Worm (Caenorhabditis elegans): ENCODE measurements around the gene ani-1.

Gene ani-1

ce11 chrIII:12466310-12466709 is 13.1 kb upstream of the ani-1 start, which contains the start of gene pstk-1:
Gene pstk-1 (plus strand): TSS chrIII:12466610.
- TF ChIP-seq madf-9 (GFP tag; conservative IDR thresholded peaks at IDR 0.05), result no peak
- TF ChIP-seq dmd-8 (GFP tag; IDR thresholded peaks at IDR 0.05), result no peak
- no peak for TF ChIP-seq daf-19 (GFP tag; conservative IDR thresholded peaks at IDR 0.05)
- TF ChIP-seq nhr-111 (GFP tag; optimal IDR thresholded peaks at IDR 0.05), result no peak
- no peak for TF ChIP-seq nhr-10 (tag; optimal IDR thresholded peaks at IDR 0.05)
- no peak for TF ChIP-seq ceh-20 (GFP tag; IDR thresholded peaks at IDR 0.05)
- no peak for TF ChIP-seq F26F4.8 (GFP tag; conservative IDR thresholded peaks at IDR 0.05)
- no peak for TF ChIP-seq Y105C5A.15 (GFP tag; IDR thresholded peaks at IDR 0.05)

ce11 chrIII:12458970-12459369 is 5.8 kb upstream of the ani-1 start:
- TF ChIP-seq aha-1 (tag) (peak; percentile 92), ztf-11 (tag; optimal IDR thresholded peaks at IDR 0.05) (no peak), nhr-76 (tag; optimal IDR thresholded peaks at IDR 0.05) (no peak), sdz-12 (GFP tag; optimal IDR thresholded peaks at IDR 0.05) (no peak), F10B5.3 (tag; optimal IDR thresholded peaks at IDR 0.05) (no peak)

- no peak for TF ChIP-seq nhr-48 (tag; optimal IDR thresholded peaks at IDR 0.05)
- no peak for TF ChIP-seq daf-16 (GFP tag; optimal IDR thresholded peaks at IDR 0.05)
- TF ChIP-seq daf-16 (tag; optimal IDR thresholded peaks at IDR 0.05), result peak; percentile 91
- TF ChIP-seq pqm-1 (tag; optimal IDR thresholded peaks at IDR 0.05), result peak; percentile 40
- peak; percentile 93 for TF ChIP-seq hlh-30 (tag; optimal IDR thresholded peaks at IDR 0.05; ENCODE audit: insufficient read depth)
- peak; percentile 38 for TF ChIP-seq dpl-1 (GFP tag; optimal IDR thresholded peaks at IDR 0.05)
- TF ChIP-seq mes-2 (tag; optimal IDR thresholded peaks at IDR 0.05; ENCODE audit: poor library complexity, severe bottlenecking), result peak; percentile 58
- TF ChIP-seq unc-130 (GFP tag; optimal IDR thresholded peaks at IDR 0.05), result peak; percentile 26
- peak; percentile 8 for TF ChIP-seq ztf-7 (tag; optimal IDR thresholded peaks at IDR 0.05)
- TF ChIP-seq D1046.2 (GFP tag; IDR thresholded peaks at IDR 0.05), result no peak
- TF ChIP-seq lsy-2 (tag; optimal IDR thresholded peaks at IDR 0.05), result peak in 1 of 2 experiments; percentile 39
- TF ChIP-seq mep-1 (tag; optimal IDR thresholded peaks at IDR 0.05), result peak; percentile 57
- no peak for TF ChIP-seq R02D3.7 (tag; optimal IDR thresholded peaks at IDR 0.05)
- TF ChIP-seq spr-1 (tag; optimal IDR thresholded peaks at IDR 0.05), result no peak
- TF ChIP-seq spr-3 (GFP tag; optimal IDR thresholded peaks at IDR 0.05), result no peak
- peak; percentile 62 for TF ChIP-seq ceh-28 (tag; optimal IDR thresholded peaks at IDR 0.05)
- peak in 1 of 2 experiments; percentile 33 for TF ChIP-seq mdl-1 (tag; optimal IDR thresholded peaks at IDR 0.05)
- peak; percentile 58 for TF ChIP-seq F49E8.2 (tag; optimal IDR thresholded peaks at IDR 0.05; ENCODE audit: borderline replicate concordance)
- TF ChIP-seq Y75B8A.6 (GFP tag; IDR thresholded peaks at IDR 0.05), result no peak
- TF ChIP-seq lin-13 (GFP tag; optimal IDR thresholded peaks at IDR 0.05), result peak; percentile 11
- peak; percentile 11 for TF ChIP-seq nhr-77 (tag; optimal IDR thresholded peaks at IDR 0.05)
- TF ChIP-seq lim-7 (GFP tag; IDR thresholded peaks at IDR 0.05), result no peak
- TF ChIP-seq nhr-11 (tag; optimal IDR thresholded peaks at IDR 0.05), result peak; percentile 77
- TF ChIP-seq nhr-28 (tag; optimal IDR thresholded peaks at IDR 0.05), result peak; percentile 69
- TF ChIP-seq hif-1 (tag; optimal IDR thresholded peaks at IDR 0.05), result peak in 1 of 2 experiments; percentile 27
- TF ChIP-seq ceh-44 (GFP tag; IDR thresholded peaks at IDR 0.05), result no peak
- TF ChIP-seq dve-1 (tag; optimal IDR thresholded peaks at IDR 0.05; ENCODE audit: insufficient read depth), result peak; percentile 81
- peak; percentile 18 for TF ChIP-seq mxl-3 (GFP tag; optimal IDR thresholded peaks at IDR 0.05)
- TF ChIP-seq F44E2.7 (GFP tag; IDR thresholded peaks at IDR 0.05), result no peak
- TF ChIP-seq aha-1 (tag), result peak; percentile 24
- 0 out of 4 replicates have a peak, but pooled peaks of 1 of the 2 experiments have one; percentile 2 for TF ChIP-seq madf-5 (GFP tag; IDR thresholded peaks at IDR 0.05)
- TF ChIP-seq skn-1 (tag; optimal IDR thresholded peaks at IDR 0.05), result no peak
- TF ChIP-seq lin-38 (GFP tag; IDR thresholded peaks at IDR 0.05), result peak; percentile 9
Observed at ce11 chrIII:12456801-12457647, 3.8 kb upstream of the ani-1 start, which contains the start of the genes scav-3 and Y49E10.21. Gene scav-3 (minus strand): TSS chrIII:12456850. Gene Y49E10.21 (plus strand): TSS chrIII:12457597.
